Worm (Caenorhabditis elegans) whole organism, L4/young adult: ENCODE results near the gene C54H2.4.

Source experiments
- W03F9.2 ChIP-seq: fragments of 150-350 bp; optimal IDR thresholded peaks from 2 replicates; lab custom pipeline; 2014; ENCODE audit warnings: missing biosample characterization, missing genetic modification characterization
- dao-5 ChIP-seq: sonication (generic microtip); optimal IDR thresholded peaks from 2 replicates; lab custom pipeline; 2016; ENCODE audit warnings: missing genotype, missing genetic modification characterization, moderate library complexity, missing compliant biosample characterization
- him-1 ChIP-seq: sonication (generic microtip); optimal IDR thresholded peaks from 2 replicates; lab custom pipeline; 2016; ENCODE audit warnings: missing genotype, missing genetic modification reagents, missing genetic modification characterization, missing compliant biosample characterization

DNA sequence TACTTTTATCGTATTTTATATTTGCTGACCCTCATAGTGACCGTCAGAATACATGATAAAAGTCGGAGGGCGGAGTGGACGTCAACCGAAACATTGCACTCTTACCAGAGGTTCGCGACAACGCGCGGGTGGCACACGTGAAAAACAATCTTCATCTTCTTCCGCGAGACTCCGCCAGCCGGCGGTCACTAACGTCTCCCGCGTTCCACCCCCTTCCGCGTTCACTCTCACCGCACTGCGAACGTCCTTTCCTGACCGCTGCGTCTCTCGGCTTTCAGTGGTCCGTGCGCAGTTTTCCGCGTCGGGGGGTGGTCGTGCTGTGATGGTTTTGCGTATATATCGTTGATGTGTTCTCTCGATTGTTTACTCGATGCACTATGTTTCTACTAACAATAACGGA lies 47.6 kb upstream of the C54H2.4 start:
- TF ChIP-seq him-1 (no peak), W03F9.2 (tag; lab: Kevin White, UChicago) (no peak), dao-5 (no peak)
